Fruit fly (Drosophila melanogaster): ENCODE results near the gene moi.

moi gene

DNA sequence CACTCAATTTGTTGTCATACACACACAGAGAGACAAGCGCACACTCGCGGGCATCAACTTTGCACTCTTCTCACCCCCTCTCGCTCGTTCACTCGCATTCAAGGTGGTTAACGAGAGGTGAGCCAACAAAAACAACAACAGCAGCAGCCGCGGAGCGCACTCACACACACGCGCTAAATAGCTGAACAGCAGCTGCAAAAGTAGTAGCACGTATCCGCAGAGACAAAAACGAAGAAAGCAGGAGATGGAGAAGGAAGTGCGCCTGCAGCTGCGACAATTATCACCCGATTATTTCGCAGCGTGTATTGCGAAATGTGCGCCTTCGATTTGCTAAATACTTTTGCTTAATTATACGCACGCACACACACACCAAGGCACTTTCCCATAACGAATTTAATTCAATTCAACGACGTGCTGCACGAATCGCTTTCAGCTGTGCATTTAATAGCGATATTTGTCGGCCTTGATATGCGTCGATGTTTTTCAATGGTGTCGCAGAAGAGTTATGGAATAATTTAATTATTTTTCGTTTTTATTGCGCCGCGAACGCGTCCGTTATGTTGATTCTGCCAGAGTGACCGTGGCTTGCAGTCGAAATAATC lies 43.1 kb downstream of the moi start (continued):
- peak; percentile 7 for TF ChIP-seq Hey (tag; optimal IDR thresholded peaks at IDR 0.05)
- peak; percentile 44; the same call in 1 of the 2 replicates for TF ChIP-seq CG17328 (GFP tag; IDR thresholded peaks at IDR 0.05)
- peak; percentile 22 for TF ChIP-seq CG17385 (GFP tag; optimal IDR thresholded peaks at IDR 0.05)
- peak; percentile 25 for TF ChIP-seq mam (GFP tag; optimal IDR thresholded peaks at IDR 0.05)
- TF ChIP-seq ci (GFP tag; IDR thresholded peaks at IDR 0.05), result peak; percentile 65; the same call in 2 of the 3 replicates
- no peak for TF ChIP-seq CG11093 (GFP tag; IDR thresholded peaks at IDR 0.05)
- peak; percentile 25 for TF ChIP-seq BtbVII (GFP tag; optimal IDR thresholded peaks at IDR 0.05)
- TF ChIP-seq otp (GFP tag; IDR thresholded peaks at IDR 0.05), result peak; percentile 70; the same call in 1 of the 3 replicates
- peak; percentile 95 for TF ChIP-seq nerfin-1 (tag; optimal IDR thresholded peaks at IDR 0.05)
- peak; percentile 39 for TF ChIP-seq CG1647 (GFP tag; optimal IDR thresholded peaks at IDR 0.05)
- TF ChIP-seq Drgx (GFP tag; IDR thresholded peaks at IDR 0.05), result peak; percentile 60
- TF ChIP-seq Scr (GFP tag; IDR thresholded peaks at IDR 0.05; ENCODE audit: partially characterized antibody), result no peak
- peak; percentile 56 for TF ChIP-seq CG32532 (GFP tag; IDR thresholded peaks at IDR 0.05)
- no peak for TF ChIP-seq CG8290 (GFP tag; optimal IDR thresholded peaks at IDR 0.05)
- TF ChIP-seq CG8290 (tag; optimal IDR thresholded peaks at IDR 0.05), result peak in 1 of 2 experiments; percentile 60
- TF ChIP-seq NfI (GFP tag; optimal IDR thresholded peaks at IDR 0.05), result peak; percentile 14
- TF ChIP-seq CG13296 (GFP tag; optimal IDR thresholded peaks at IDR 0.05), result peak; percentile 28
- TF ChIP-seq CG14860 (GFP tag; IDR thresholded peaks at IDR 0.05; ENCODE audit: partially characterized antibody), result peak; percentile 29; the same call in 1 of the 3 replicates
- TF ChIP-seq B-H2 (GFP tag; optimal IDR thresholded peaks at IDR 0.05), result peak; percentile 53
- TF ChIP-seq z (GFP tag; IDR thresholded peaks at IDR 0.05), result peak; percentile 74; the same call in 2 of the 3 replicates
- TF ChIP-seq Hr51 (GFP tag; optimal IDR thresholded peaks at IDR 0.05), result peak in 1 of 2 experiments; percentile 32
- TF ChIP-seq ttk (GFP tag; IDR thresholded peaks at IDR 0.05), result peak; percentile 39; the same call in 1 of the 2 replicates
- peak; percentile 54; the same call in 2 of the 3 replicates for TF ChIP-seq Dbx (GFP tag; IDR thresholded peaks at IDR 0.05)
- TF ChIP-seq sob (GFP tag; IDR thresholded peaks at IDR 0.05), result peak; percentile 65
- peak; percentile 67 for TF ChIP-seq MESR4 (GFP tag; optimal IDR thresholded peaks at IDR 0.05)
- peak; percentile 56 for TF ChIP-seq CG13894 (tag; optimal IDR thresholded peaks at IDR 0.05)
- TF ChIP-seq gro (GFP tag; optimal IDR thresholded peaks at IDR 0.05), result no peak
- no peak for TF ChIP-seq CG10565 (GFP tag; optimal IDR thresholded peaks at IDR 0.05)
- TF ChIP-seq CG2875 (GFP tag; optimal IDR thresholded peaks at IDR 0.05), result peak; percentile 3
- TF ChIP-seq CG2889 (GFP tag; IDR thresholded peaks at IDR 0.05), result 0 out of 3 replicates have a peak, but pooled peaks have one; percentile 26
- peak; percentile 72 for TF ChIP-seq Aef1 (GFP tag; IDR thresholded peaks at IDR 0.05)
- peak; percentile 41; the same call in 1 of the 2 replicates for TF ChIP-seq CG6689 (GFP tag; IDR thresholded peaks at IDR 0.05)
- TF ChIP-seq fu2 (GFP tag; optimal IDR thresholded peaks at IDR 0.05), result no peak
- TF ChIP-seq Side (GFP tag; optimal IDR thresholded peaks at IDR 0.05), result peak; percentile 35
- TF ChIP-seq lbe (GFP tag; optimal IDR thresholded peaks at IDR 0.05), result no peak
- TF ChIP-seq Asciz (GFP tag; optimal IDR thresholded peaks at IDR 0.05), result no peak
- peak; percentile 4 for TF ChIP-seq CG7839 (tag; optimal IDR thresholded peaks at IDR 0.05)

- TF ChIP-seq CG43689 (GFP tag; IDR thresholded peaks at IDR 0.05) (no peak), NC2β (GFP tag; optimal IDR thresholded peaks at IDR 0.05) (peak; percentile 80), dmrt11E (tag; optimal IDR thresholded peaks at IDR 0.05) (peak; percentile 82), CG14441 (GFP tag; IDR thresholded peaks at IDR 0.05) (peak; percentile 81), ttk (GFP tag; IDR thresholded peaks at IDR 0.05) (peak; percentile 80), ind (GFP tag; optimal IDR thresholded peaks at IDR 0.05) (peak; percentile 82), CG18476 (GFP tag; optimal IDR thresholded peaks at IDR 0.05) (peak; percentile 33), CG32532 (GFP tag; IDR thresholded peaks at IDR 0.05) (peak; percentile 84), CG7839 (tag; optimal IDR thresholded peaks at IDR 0.05) (peak; percentile 79), CG1529 (GFP tag; optimal IDR thresholded peaks at IDR 0.05) (peak; percentile 40), peb (GFP tag; IDR thresholded peaks at IDR 0.05) (peak; percentile 54; the same call in 1 of the 2 replicates), en (GFP tag; optimal IDR thresholded peaks at IDR 0.05) (peak; percentile 21), pum (GFP tag; optimal IDR thresholded peaks at IDR 0.05) (peak; percentile 77), CG12236 (GFP tag; optimal IDR thresholded peaks at IDR 0.05) (peak; percentile 19), Oli (tag; optimal IDR thresholded peaks at IDR 0.05) (peak; percentile 73), CG11093 (GFP tag; IDR thresholded peaks at IDR 0.05) (peak; percentile 66; the same call in 2 of the 3 replicates), CG15601 (tag; optimal IDR thresholded peaks at IDR 0.05) (peak; percentile 80), Xrp1 (GFP tag; IDR thresholded peaks at IDR 0.05) (peak; percentile 82), CG2889 (GFP tag; IDR thresholded peaks at IDR 0.05) (peak; percentile 80)
These were observed 43.6 kb downstream of the moi start, which contains the start of gene Dlc90F for dm6 chr3R:18298900-18299321. Gene Dlc90F (plus strand): TSS chr3R:18299229.

Data from whole organism, embryonic.